Fruit fly (Drosophila melanogaster) whole organism, wandering third instar larva: ENCODE data around the gene CG5111.

Source experiments
- Abd-B ChIP-seq: fragments of >200 bp; optimal IDR thresholded peaks from 2 replicates; lab custom pipeline; 2017; ENCODE audit warnings: missing biosample characterization, missing genetic modification characterization
- CG32264 ChIP-seq: fragments of 200-800 bp; sonication (Bioruptor generic); optimal IDR thresholded peaks from 2 replicates; lab custom pipeline; 2016; ENCODE audit warnings: missing biosample characterization, missing genetic modification characterization
- CG9705 ChIP-seq: fragments of 200-800 bp; sonication (Bioruptor generic); optimal IDR thresholded peaks from 2 replicates; lab custom pipeline; 2018; ENCODE audit warnings: missing biosample characterization, mild to moderate bottlenecking, missing genetic modification characterization
- CrebA ChIP-seq: fragments of 200-800 bp; sonication (Bioruptor generic); optimal IDR thresholded peaks from 2 replicates; lab custom pipeline; 2016; ENCODE audit warnings: missing biosample characterization, mild to moderate bottlenecking, missing genetic modification characterization, borderline replicate concordance
- Dfd ChIP-seq: fragments of >200 bp; optimal IDR thresholded peaks from 2 replicates; lab custom pipeline; 2017; ENCODE audit warnings: missing biosample characterization, missing genetic modification characterization
- Dif ChIP-seq: fragments of 200-275, 200-300 bp; sonication (Bioruptor generic); optimal IDR thresholded peaks from 2 replicates; lab custom pipeline; 2018; ENCODE audit warnings: missing biosample characterization, missing genetic modification characterization; ENCODE audit not compliant: partially characterized antibody
- GATAd ChIP-seq: sonication (Bioruptor generic); optimal IDR thresholded peaks from 2 replicates; lab custom pipeline; 2016; ENCODE audit warnings: missing biosample characterization, missing genetic modification characterization
- HLH106 ChIP-seq: fragments of 200-800 bp; optimal IDR thresholded peaks from 3 replicates; lab custom pipeline; 2019; ENCODE audit warnings: missing biosample characterization, mild to moderate bottlenecking, missing genetic modification characterization, moderate library complexity
- Hnf4 ChIP-seq: fragments of 200-800 bp; sonication (Bioruptor generic); optimal IDR thresholded peaks from 2 replicates; lab custom pipeline; 2016; ENCODE audit warnings: missing biosample characterization, mild to moderate bottlenecking, missing genetic modification characterization
- Hr83 ChIP-seq: fragments of 200-300 bp; sonication (Bioruptor generic); optimal IDR thresholded peaks from 2 replicates; lab custom pipeline; 2016; ENCODE audit warnings: missing biosample characterization, mild to moderate bottlenecking, missing genetic modification characterization, moderate library complexity; ENCODE audit not compliant: poor library complexity, severe bottlenecking
- Jra ChIP-seq: sonication (Bioruptor generic); optimal IDR thresholded peaks from 2 replicates; lab custom pipeline; 2016; ENCODE audit warnings: missing biosample characterization, missing genetic modification characterization
- Mio ChIP-seq: sonication (Bioruptor generic); optimal IDR thresholded peaks from 2 replicates; lab custom pipeline; 2016; ENCODE audit warnings: missing biosample characterization, missing genetic modification characterization
- OdsH ChIP-seq: fragments of 200-800 bp; sonication (Bioruptor generic); optimal IDR thresholded peaks from 2 replicates; lab custom pipeline; 2016; ENCODE audit warnings: missing biosample characterization, mild to moderate bottlenecking, missing genetic modification characterization
- Rel ChIP-seq, 2 experiments: fragments of 200-800 bp; sonication (Bioruptor generic) in 1 of 2; optimal IDR thresholded peaks; 2 replicates in 1 of 2; 3 replicates in 1 of 2; lab custom pipeline; 2016 to 2019; ENCODE audit warnings: mild to moderate bottlenecking in 2 of 2, missing biosample characterization in 2 of 2, missing genetic modification characterization in 2 of 2, moderate library complexity in 1 of 2
- Sp1 ChIP-seq: fragments of 200-800 bp; sonication (Bioruptor generic); optimal IDR thresholded peaks from 3 replicates; lab custom pipeline; 2019; ENCODE audit warnings: missing biosample characterization, mild to moderate bottlenecking, missing genetic modification characterization, moderate library complexity
- Vsx2 ChIP-seq: fragments of 200-300, 225-300 bp; sonication (Bioruptor generic); optimal IDR thresholded peaks from 2 replicates; lab custom pipeline; 2018; ENCODE audit warnings: missing biosample characterization, missing genetic modification characterization; ENCODE audit not compliant: partially characterized antibody
- brk ChIP-seq: fragments of 200-800 bp; sonication (Bioruptor generic); optimal IDR thresholded peaks from 2 replicates; lab custom pipeline; 2016; ENCODE audit warnings: missing biosample characterization, mild to moderate bottlenecking, missing genetic modification characterization
- dl ChIP-seq, 2 experiments: fragments of 175-275, 200-275 bp in 1 of 2; fragments of 200-275 bp in 1 of 2; sonication (Bioruptor generic); optimal IDR thresholded peaks; lab custom pipeline; 2018; ENCODE audit warnings: mild to moderate bottlenecking in 2 of 2, missing biosample characterization in 2 of 2, missing genetic modification characterization in 2 of 2, moderate library complexity in 2 of 2; ENCODE audit not compliant: partially characterized antibody in 2 of 2, insufficient read depth in 1 of 2
- ey ChIP-seq: fragments of 200-800 bp; sonication (Bioruptor generic); optimal IDR thresholded peaks from 2 replicates; lab custom pipeline; 2016; ENCODE audit warnings: missing biosample characterization, missing genetic modification characterization
- fru ChIP-seq: fragments of 200-800 bp; sonication (Bioruptor generic); optimal IDR thresholded peaks from 3 replicates; lab custom pipeline; 2016; ENCODE audit warnings: missing biosample characterization, mild to moderate bottlenecking, missing genetic modification characterization
- h ChIP-seq: fragments of 200-800 bp; sonication (Bioruptor generic); optimal IDR thresholded peaks from 3 replicates; lab custom pipeline; 2016; ENCODE audit warnings: missing biosample characterization, mild to moderate bottlenecking, missing genetic modification characterization
- jim ChIP-seq: fragments of 175-275, 200-325 bp; sonication (Bioruptor generic); optimal IDR thresholded peaks from 2 replicates; lab custom pipeline; 2016; ENCODE audit warnings: missing biosample characterization, mild to moderate bottlenecking, missing genetic modification characterization
- lola ChIP-seq: fragments of >200 bp; optimal IDR thresholded peaks from 2 replicates; lab custom pipeline; 2017; ENCODE audit warnings: missing biosample characterization, missing genetic modification characterization
- pan ChIP-seq: fragments of >200 bp; optimal IDR thresholded peaks from 2 replicates; lab custom pipeline; 2017
- psq ChIP-seq: fragments of 200-800 bp; sonication (Bioruptor generic); optimal IDR thresholded peaks from 3 replicates; lab custom pipeline; 2017; ENCODE audit warnings: missing biosample characterization, mild to moderate bottlenecking, missing genetic modification characterization, moderate library complexity
- sage ChIP-seq: fragments of 200-800 bp; sonication (Bioruptor generic); optimal IDR thresholded peaks from 2 replicates; lab custom pipeline; 2016; ENCODE audit warnings: missing biosample characterization, mild to moderate bottlenecking, missing genetic modification characterization
- sv ChIP-seq: fragments of 200-800 bp; sonication (Bioruptor generic); optimal IDR thresholded peaks from 3 replicates; lab custom pipeline; 2016; ENCODE audit warnings: missing biosample characterization, missing genetic modification characterization
- tai ChIP-seq: sonication (Bioruptor generic); optimal IDR thresholded peaks from 2 replicates; lab custom pipeline; 2016; ENCODE audit warnings: missing biosample characterization, missing genetic modification characterization
- woc ChIP-seq: sonication (Bioruptor generic); optimal IDR thresholded peaks from 2 replicates; lab custom pipeline; 2016; ENCODE audit warnings: missing biosample characterization, mild to moderate bottlenecking, missing genetic modification characterization

CG5111 gene

dm6 chr3R:25515450-25516288 is 9.6 kb downstream of the CG5111 start, which contains the start of gene msi (continued):
- TF ChIP-seq woc (GFP tag; lab: Kevin White, UChicago) (peak; percentile 65), brk (GFP tag; lab: Kevin White, UChicago) (peak; percentile 84)

- TF ChIP-seq Dfd, result no peak
- TF ChIP-seq pan (lab: Kevin White, UChicago), result no peak
- no peak for TF ChIP-seq Hnf4 (GFP tag; lab: Kevin White, UChicago)
- no peak for TF ChIP-seq sv (GFP tag; lab: Kevin White, UChicago)
- no peak for TF ChIP-seq OdsH
- TF ChIP-seq Abd-B (GFP tag; lab: Kevin White, UChicago), result no peak
- no peak for TF ChIP-seq tai (GFP tag; lab: Kevin White, UChicago)
- no peak for TF ChIP-seq CG32264 (GFP tag; lab: Kevin White, UChicago)
- TF ChIP-seq GATAd (GFP tag; lab: Kevin White, UChicago), result no peak
- TF ChIP-seq sage (GFP tag; lab: Kevin White, UChicago), result no peak
- no peak for TF ChIP-seq ey (GFP tag; lab: Kevin White, UChicago)
- no peak for TF ChIP-seq Rel (GFP tag; optimal IDR thresholded peaks at IDR 0.05; lab: Kevin White, UChicago)
- no peak for TF ChIP-seq Rel (tag; optimal IDR thresholded peaks at IDR 0.05; lab: Kevin White, UChicago)
- TF ChIP-seq h (GFP tag; lab: Kevin White, UChicago), result no peak
- no peak for TF ChIP-seq Hr83 (GFP tag; lab: Kevin White, UChicago)
- no peak for TF ChIP-seq fru (GFP tag; lab: Kevin White, UChicago)
Measured at dm6 chr3R:25517521-25517920, 11.4 kb downstream of the CG5111 start.

dm6 chr3R:25518099-25518567 is 12.1 kb downstream of the CG5111 start:
- peak; percentile 27 for TF ChIP-seq Sp1
- no peak for TF ChIP-seq jim
- no peak for TF ChIP-seq CG32264 (GFP tag; lab: Kevin White, UChicago)
- TF ChIP-seq HLH106, result no peak
- TF ChIP-seq brk (GFP tag; lab: Kevin White, UChicago), result no peak
- TF ChIP-seq tai (GFP tag; lab: Kevin White, UChicago), result no peak
- peak; percentile 42 for TF ChIP-seq Hr83 (GFP tag; lab: Kevin White, UChicago)
- no peak for TF ChIP-seq Hnf4 (GFP tag; lab: Kevin White, UChicago)
- peak; percentile 58 for TF ChIP-seq Vsx2 (GFP tag; lab: Kevin White, UChicago)
- TF ChIP-seq dl (GFP tag; optimal IDR thresholded peaks at IDR 0.05; lab: Kevin White, UChicago; ENCODE audit: insufficient read depth in 1 of 2, partially characterized antibody in 2 of 2), result peak; percentile 67 to 89
- peak; percentile 27 for TF ChIP-seq Rel (GFP tag; optimal IDR thresholded peaks at IDR 0.05; lab: Kevin White, UChicago)
- TF ChIP-seq Rel (tag; optimal IDR thresholded peaks at IDR 0.05; lab: Kevin White, UChicago), result no peak
- no peak for TF ChIP-seq CrebA (GFP tag; lab: Kevin White, UChicago)
- TF ChIP-seq lola (GFP tag; lab: Kevin White, UChicago), result no peak
- no peak for TF ChIP-seq psq (GFP tag; lab: Kevin White, UChicago)
- TF ChIP-seq Dif (GFP tag; lab: Kevin White, UChicago), result peak; percentile 85
- peak; percentile 59 for TF ChIP-seq Jra
- no peak for TF ChIP-seq h (GFP tag; lab: Kevin White, UChicago)
- TF ChIP-seq Mio, result no peak
- no peak for TF ChIP-seq fru (GFP tag; lab: Kevin White, UChicago)
- TF ChIP-seq sage (GFP tag; lab: Kevin White, UChicago), result no peak
- no peak for TF ChIP-seq CG9705
- TF ChIP-seq, all 38 proteins: peak for 7

- TF ChIP-seq sage (GFP tag; lab: Kevin White, UChicago) (no peak), psq (GFP tag; lab: Kevin White, UChicago) (peak; percentile 53), Dfd (peak; percentile 41)
- TF ChIP-seq, all 38 proteins: peak for 2
Measured at dm6 chr3R:25518584-25518983, 12.5 kb downstream of the CG5111 start.
